Fruit fly (Drosophila melanogaster): Measurements from ENCODE around the gene CG17258.

CG17258 gene

DNA sequence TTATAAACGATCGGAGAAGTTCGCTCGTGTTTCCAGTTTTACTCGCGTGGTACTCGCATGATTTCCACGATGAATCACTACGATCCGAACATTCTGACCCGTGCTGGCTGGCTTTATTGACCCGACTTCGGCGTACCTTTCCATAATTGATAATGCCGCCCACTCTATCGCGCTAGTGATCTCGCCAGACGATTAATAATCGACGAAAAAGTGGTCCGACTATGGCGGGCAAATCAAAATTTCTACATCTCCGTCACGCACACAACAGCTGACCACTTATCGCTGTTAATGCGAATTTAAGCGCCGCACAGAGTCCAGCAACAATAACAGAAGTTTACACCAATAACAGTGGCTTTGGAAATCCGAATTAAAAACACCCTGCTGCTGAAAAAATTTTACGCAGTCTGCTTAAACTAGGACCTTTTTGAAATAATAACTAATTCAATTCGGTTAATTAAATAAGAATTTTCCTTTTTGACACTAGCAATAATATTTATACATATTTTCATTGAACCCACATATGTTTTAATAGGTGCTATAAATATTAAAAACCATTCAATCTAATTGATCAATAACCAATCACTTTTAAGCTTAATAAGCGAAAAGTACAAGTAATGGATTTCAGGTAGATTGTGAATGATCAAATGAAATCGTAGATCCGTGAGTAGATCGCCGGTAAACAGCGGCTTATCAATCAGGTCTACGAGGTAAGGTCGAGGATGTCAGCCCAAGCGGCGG, 20.7 kb upstream of the CG17258 start (continued):
- TF ChIP-seq CG9817 (tag; optimal IDR thresholded peaks at IDR 0.05) (peak; percentile 5), sens (GFP tag) (peak; percentile 69), nerfin-1 (tag; optimal IDR thresholded peaks at IDR 0.05) (no peak), Sry-β (GFP tag; optimal IDR thresholded peaks at IDR 0.05) (no peak), Ravus (GFP tag; IDR thresholded peaks at IDR 0.05) (no peak), CG14667 (GFP tag; IDR thresholded peaks at IDR 0.05) (no peak), CG7839 (tag; optimal IDR thresholded peaks at IDR 0.05) (peak; percentile 56), Usf (GFP tag; optimal IDR thresholded peaks at IDR 0.05) (peak; percentile 53), Hr3 (GFP tag; optimal IDR thresholded peaks at IDR 0.05) (peak; percentile 54), Gsc (GFP tag; IDR thresholded peaks at IDR 0.05) (no peak), CG6689 (GFP tag; IDR thresholded peaks at IDR 0.05) (peak; percentile 44), Jarid2 (GFP tag; optimal IDR thresholded peaks at IDR 0.05) (no peak), CG10462 (GFP tag; optimal IDR thresholded peaks at IDR 0.05) (no peak), ind (GFP tag; optimal IDR thresholded peaks at IDR 0.05) (peak; percentile 52), CG2199 (GFP tag; IDR thresholded peaks at IDR 0.05) (no peak), CG30020 (tag; optimal IDR thresholded peaks at IDR 0.05) (no peak), CG4282 (GFP tag; optimal IDR thresholded peaks at IDR 0.05) (no peak), psq (GFP tag; optimal IDR thresholded peaks at IDR 0.05) (no peak), stwl (tag; optimal IDR thresholded peaks at IDR 0.05) (no peak), Fer3 (tag; optimal IDR thresholded peaks at IDR 0.05) (no peak), bbx (GFP tag; IDR thresholded peaks at IDR 0.05; ENCODE audit: partially characterized antibody) (peak; percentile 18; the same call in 1 of the 2 replicates), sqz (GFP tag; optimal IDR thresholded peaks at IDR 0.05) (no peak), pros (GFP tag; optimal IDR thresholded peaks at IDR 0.05) (no peak), CG10209 (GFP tag; optimal IDR thresholded peaks at IDR 0.05) (peak; percentile 41), CG6813 (GFP tag; optimal IDR thresholded peaks at IDR 0.05) (no peak), usp (GFP tag; optimal IDR thresholded peaks at IDR 0.05) (no peak), CG11247 (GFP tag; IDR thresholded peaks at IDR 0.05) (no peak), CG13624 (GFP tag; optimal IDR thresholded peaks at IDR 0.05) (peak; percentile 59), danr (GFP tag; IDR thresholded peaks at IDR 0.05) (no peak), CG3995 (GFP tag; optimal IDR thresholded peaks at IDR 0.05) (no peak), Taf1 (GFP tag; IDR thresholded peaks at IDR 0.05) (no peak), ham (GFP tag; IDR thresholded peaks at IDR 0.05) (no peak), Sox102F (GFP tag; optimal IDR thresholded peaks at IDR 0.05) (no peak), CG4424 (GFP tag; optimal IDR thresholded peaks at IDR 0.05) (peak; percentile 52), tap (tag; optimal IDR thresholded peaks at IDR 0.05) (no peak), CG10366 (GFP tag; IDR thresholded peaks at IDR 0.05) (no peak), tin (GFP tag; optimal IDR thresholded peaks at IDR 0.05) (peak; percentile 31), br (optimal IDR thresholded peaks at IDR 0.05) (no peak), sob (GFP tag; IDR thresholded peaks at IDR 0.05) (no peak), wek (GFP tag; optimal IDR thresholded peaks at IDR 0.05) (no peak), lab (GFP tag; optimal IDR thresholded peaks at IDR 0.05) (peak; percentile 51), CG9727 (GFP tag; optimal IDR thresholded peaks at IDR 0.05) (peak; percentile 41), Rx (GFP tag; IDR thresholded peaks at IDR 0.05) (no peak), MTF-1 (GFP tag; optimal IDR thresholded peaks at IDR 0.05; ENCODE audit: borderline replicate concordance) (no peak), fd96Cb (tag; optimal IDR thresholded peaks at IDR 0.05) (no peak), Lpt (GFP tag; optimal IDR thresholded peaks at IDR 0.05) (no peak), CG7786 (GFP tag; optimal IDR thresholded peaks at IDR 0.05) (peak; percentile 41), CG3163 (GFP tag; optimal IDR thresholded peaks at IDR 0.05) (no peak), fd3F (GFP tag; optimal IDR thresholded peaks at IDR 0.05) (peak; percentile 15), CG1233 (GFP tag; optimal IDR thresholded peaks at IDR 0.05) (peak; percentile 12)
